Worm (Caenorhabditis elegans) whole organism, L4/young adult: ENCODE measurements around the gene col-123.

Experiments used
- dao-5 ChIP-seq: sonication (generic microtip); optimal IDR thresholded peaks from 2 replicates; lab custom pipeline; 2016; ENCODE audit warnings: missing genotype, missing genetic modification characterization, moderate library complexity, missing compliant biosample characterization
- him-1 ChIP-seq: sonication (generic microtip); optimal IDR thresholded peaks from 2 replicates; lab custom pipeline; 2016; ENCODE audit warnings: missing genotype, missing genetic modification reagents, missing genetic modification characterization, missing compliant biosample characterization

DNA sequence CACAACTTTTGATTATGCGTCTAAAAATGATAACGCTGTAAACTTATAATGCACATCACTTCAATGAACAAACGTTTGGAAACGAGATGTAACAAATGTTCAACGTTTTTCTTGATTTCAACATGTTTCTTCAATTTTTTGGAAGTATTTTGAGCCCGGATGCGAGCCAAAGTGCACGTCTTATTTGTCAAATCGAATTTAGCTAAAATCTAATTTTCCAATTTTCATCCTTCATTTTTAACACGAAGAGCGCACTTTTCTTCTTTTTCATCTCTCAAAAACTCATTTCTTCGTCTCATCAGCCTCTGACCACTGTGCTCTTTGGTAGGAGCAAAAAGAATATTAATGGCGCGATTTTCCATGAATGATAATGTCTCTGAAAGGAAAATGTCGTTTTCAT, 23.4 kb upstream of the col-123 start:
- TF ChIP-seq dao-5 (no peak), him-1 (no peak)
